Fruit fly (Drosophila melanogaster) whole organism, embryonic: ENCODE measurements around the gene CG2772.

ENCODE experiments used
- ATbp ChIP-seq: fragments of 200-800 bp; sonication (Bioruptor generic); optimal IDR thresholded peaks from 2 replicates; lab custom pipeline; 2017; ENCODE audit warnings: missing biosample characterization, mild to moderate bottlenecking, missing genetic modification characterization, missing genetic modification reagents
- Abd-B ChIP-seq: fragments of 200-800 bp; sonication (Bioruptor generic); optimal IDR thresholded peaks from 2 replicates; lab custom pipeline; 2018; ENCODE audit warnings: missing biosample characterization, mild to moderate bottlenecking, missing genetic modification characterization, moderate library complexity
- Atf-2 ChIP-seq: fragments of 200-800 bp; sonication (Bioruptor generic); optimal IDR thresholded peaks from 2 replicates; lab custom pipeline; 2016; ENCODE audit warnings: missing biosample characterization, missing genetic modification characterization
- Awh ChIP-seq: fragments of 200-800 bp; sonication (Bioruptor generic); IDR thresholded peaks from 2 replicates; pipeline ENCODE4, ENCODE4 v1.3.6; 2022; ENCODE audit warnings: missing biosample characterization, missing genetic modification characterization
- BtbVII ChIP-seq: fragments of 200-800 bp; sonication (Bioruptor generic); optimal IDR thresholded peaks from 3 replicates; lab custom pipeline; 2017; ENCODE audit warnings: missing biosample characterization, mild to moderate bottlenecking, missing genetic modification characterization
- CG11695 ChIP-seq: fragments of 200-800 bp; sonication (Bioruptor generic); IDR thresholded peaks from 3 replicates; pipeline ENCODE4 v1.3.6; 2022; ENCODE audit warnings: missing biosample characterization, missing genetic modification characterization
- CG12744 ChIP-seq: fragments of 200-800 bp; sonication (Bioruptor generic); optimal IDR thresholded peaks from 2 replicates; lab custom pipeline; 2016; ENCODE audit warnings: missing biosample characterization, missing genetic modification characterization
- CG17186 ChIP-seq: fragments of 200-800 bp; sonication (Bioruptor generic); optimal IDR thresholded peaks from 3 replicates; lab custom pipeline; 2017; ENCODE audit warnings: missing biosample characterization, missing genetic modification reagents, missing genetic modification characterization
- CG31441 ChIP-seq: fragments of 200-800 bp; sonication (Bioruptor generic); IDR thresholded peaks from 2 replicates; pipeline ENCODE4 v1.3.6; 2022; ENCODE audit warnings: missing biosample characterization, missing genetic modification characterization
- CG3163 ChIP-seq: fragments of 200-800 bp; sonication (Bioruptor generic); optimal IDR thresholded peaks from 3 replicates; lab custom pipeline; 2016; ENCODE audit warnings: missing biosample characterization, missing genetic modification characterization
- CG43689 ChIP-seq: fragments of 200-800 bp; sonication (Bioruptor generic); IDR thresholded peaks from 2 replicates; pipeline ENCODE4 v1.3.6; 2022; ENCODE audit warnings: missing biosample characterization, missing genetic modification characterization
- CG4707 ChIP-seq: fragments of 200-800 bp; sonication (Bioruptor generic); optimal IDR thresholded peaks from 2 replicates; lab custom pipeline; 2018; ENCODE audit warnings: missing biosample characterization, mild to moderate bottlenecking, missing genetic modification characterization, moderate library complexity
- CG4854 ChIP-seq: fragments of 200-800 bp; sonication (Bioruptor generic); optimal IDR thresholded peaks from 2 replicates; lab custom pipeline; 2016; ENCODE audit warnings: missing biosample characterization, missing genetic modification characterization, inconsistent platforms
- CG5245 ChIP-seq: fragments of 200-800 bp; sonication (Bioruptor generic); optimal IDR thresholded peaks from 3 replicates; lab custom pipeline; 2016; ENCODE audit warnings: missing biosample characterization, missing genetic modification characterization
- CG6254 ChIP-seq: fragments of 200-800 bp; sonication (Bioruptor generic); optimal IDR thresholded peaks from 3 replicates; lab custom pipeline; 2017; ENCODE audit warnings: mild to moderate bottlenecking, missing biosample characterization, missing genetic modification reagents, missing genetic modification characterization
- CG6854 ChIP-seq: fragments of 200-800 bp; sonication (Bioruptor generic); optimal IDR thresholded peaks from 3 replicates; lab custom pipeline; 2017; ENCODE audit warnings: missing biosample characterization, mild to moderate bottlenecking, missing genetic modification characterization
- CG7357 ChIP-seq: fragments of 200-800 bp; sonication (Bioruptor generic); IDR thresholded peaks from 3 replicates; pipeline ENCODE4 v1.3.6; 2022; ENCODE audit warnings: missing biosample characterization, missing genetic modification characterization
- CG9437 ChIP-seq: fragments of 200-800 bp; sonication (Bioruptor generic); optimal IDR thresholded peaks from 2 replicates; lab custom pipeline; 2018; ENCODE audit warnings: missing biosample characterization, mild to moderate bottlenecking, missing genetic modification characterization
- CG9727 ChIP-seq: fragments of 200-800 bp; sonication (Bioruptor generic); optimal IDR thresholded peaks from 3 replicates; lab custom pipeline; 2017; ENCODE audit warnings: missing biosample characterization, mild to moderate bottlenecking, missing genetic modification characterization
- Chrac-16 ChIP-seq: fragments of 200-800 bp; sonication (Bioruptor generic); optimal IDR thresholded peaks from 3 replicates; lab custom pipeline; 2016; ENCODE audit warnings: missing biosample characterization, missing genetic modification characterization
- Dref ChIP-seq: fragments of 200-800 bp; sonication (Bioruptor generic); IDR thresholded peaks from 2 replicates; pipeline ENCODE4 v1.3.6; 2022; ENCODE audit warnings: missing biosample characterization, missing genetic modification characterization
- ERR ChIP-seq: fragments of 200-800 bp; sonication (Bioruptor generic); optimal IDR thresholded peaks from 2 replicates; lab custom pipeline; 2016; ENCODE audit warnings: missing biosample characterization, missing genetic modification characterization
- Fer3 ChIP-seq: fragments of 200-800 bp; sonication (Bioruptor generic); optimal IDR thresholded peaks from 2 replicates; lab custom pipeline; 2018; ENCODE audit warnings: missing biosample characterization, mild to moderate bottlenecking, missing genetic modification characterization, moderate library complexity
- Hr51 ChIP-seq, 2 experiments: fragments of 200-800 bp; sonication (Bioruptor generic); optimal IDR thresholded peaks; 2 replicates in 1 of 2; 3 replicates in 1 of 2; lab custom pipeline; 2016 to 2018; ENCODE audit warnings: missing biosample characterization in 2 of 2, missing genetic modification characterization in 2 of 2, mild to moderate bottlenecking in 1 of 2, moderate library complexity in 1 of 2
- Hr78 ChIP-seq, 2 experiments: fragments of 200-800 bp in 1 of 2; fragments of >200 bp in 1 of 2; sonication (Bioruptor generic) in 1 of 2; optimal IDR thresholded peaks; 2 replicates each; lab custom pipeline; 2017 to 2019; ENCODE audit warnings: missing biosample characterization in 2 of 2, missing genetic modification characterization in 2 of 2, mild to moderate bottlenecking in 1 of 2, moderate library complexity in 1 of 2
- Lim3 ChIP-seq: fragments of 200-800 bp; sonication (Bioruptor generic); IDR thresholded peaks from 2 replicates; pipeline ENCODE4 v1.3.6; 2022; ENCODE audit warnings: missing biosample characterization, missing genetic modification characterization
- Neu2 ChIP-seq: fragments of 200-800 bp; sonication (Bioruptor generic); optimal IDR thresholded peaks from 3 replicates; lab custom pipeline; 2016; ENCODE audit warnings: missing biosample characterization, missing genetic modification characterization, borderline replicate concordance
- Six4 ChIP-seq: fragments of 200-800 bp; sonication (Bioruptor generic); optimal IDR thresholded peaks from 2 replicates; lab custom pipeline; 2016; ENCODE audit warnings: missing biosample characterization, missing genetic modification characterization
- Spps ChIP-seq: fragments of 200-800 bp; sonication (Bioruptor generic); optimal IDR thresholded peaks from 2 replicates; lab custom pipeline; 2018; ENCODE audit warnings: missing biosample characterization, mild to moderate bottlenecking, missing genetic modification characterization
- Ssrp ChIP-seq: fragments of 200-800 bp; sonication (Bioruptor generic); optimal IDR thresholded peaks from 2 replicates; lab custom pipeline; 2018; ENCODE audit warnings: missing biosample characterization, mild to moderate bottlenecking, missing genetic modification characterization, moderate library complexity
- TFAM ChIP-seq: fragments of 200-800 bp; sonication (Bioruptor generic); optimal IDR thresholded peaks from 2 replicates; lab custom pipeline; 2017; ENCODE audit warnings: missing biosample characterization, missing genetic modification characterization, inconsistent platforms
- Taf1 ChIP-seq: fragments of 200-800 bp; sonication (Bioruptor generic); IDR thresholded peaks from 2 replicates; pipeline ENCODE4 v1.3.6; 2022; ENCODE audit warnings: missing biosample characterization, missing genetic modification characterization
- chn ChIP-seq: fragments of 200-800 bp; sonication (Bioruptor generic); optimal IDR thresholded peaks from 2 replicates; lab custom pipeline; 2016; ENCODE audit warnings: missing biosample characterization, missing genetic modification characterization
- crc ChIP-seq: fragments of 200-800 bp; sonication (Bioruptor generic); optimal IDR thresholded peaks from 2 replicates; lab custom pipeline; 2016; ENCODE audit warnings: missing biosample characterization, missing genetic modification characterization
- dysf ChIP-seq: fragments of 200-800 bp; sonication (Bioruptor generic); IDR thresholded peaks from 3 replicates; pipeline ENCODE4 v1.3.6; 2022; ENCODE audit warnings: missing biosample characterization, missing genetic modification characterization
- emc ChIP-seq: fragments of 200-800 bp; sonication (Bioruptor generic); optimal IDR thresholded peaks from 2 replicates; lab custom pipeline; 2016; ENCODE audit warnings: missing biosample characterization, missing genetic modification characterization
- fu2 ChIP-seq: fragments of 200-800 bp; sonication (Bioruptor generic); optimal IDR thresholded peaks from 2 replicates; lab custom pipeline; 2016; ENCODE audit warnings: missing biosample characterization, missing genetic modification characterization
- gce ChIP-seq: fragments of 200-800 bp; sonication (Bioruptor generic); IDR thresholded peaks from 3 replicates; pipeline ENCODE4 v1.3.6; 2022; ENCODE audit warnings: missing biosample characterization, missing genetic modification characterization
- gem ChIP-seq: fragments of 200-800 bp; sonication (Bioruptor generic); optimal IDR thresholded peaks from 2 replicates; lab custom pipeline; 2019; ENCODE audit warnings: missing biosample characterization, mild to moderate bottlenecking, missing genetic modification characterization, moderate library complexity
- gro ChIP-seq: fragments of 200-800 bp; sonication (Bioruptor generic); optimal IDR thresholded peaks from 2 replicates; lab custom pipeline; 2016; ENCODE audit warnings: missing biosample characterization, missing genetic modification characterization
- hkb ChIP-seq, 2 experiments: fragments of 200-800 bp in 1 of 2; fragments of >200 bp in 1 of 2; sonication (Bioruptor generic) in 1 of 2; IDR thresholded peaks in 1 of 2; optimal IDR thresholded peaks in 1 of 2; 2 replicates each; pipeline versions ENCODE4 v1.3.6 to Lab custom; 2017 to 2022; ENCODE audit warnings: missing biosample characterization in 1 of 2, missing genetic modification characterization in 1 of 2
- kah ChIP-seq: fragments of 200-800 bp; sonication (Bioruptor generic); optimal IDR thresholded peaks from 2 replicates; lab custom pipeline; 2018; ENCODE audit warnings: missing biosample characterization, mild to moderate bottlenecking, missing genetic modification characterization
- lmd ChIP-seq: fragments of 200-800 bp; sonication (Bioruptor generic); IDR thresholded peaks from 2 replicates; pipeline ENCODE4 v1.3.6; 2022; ENCODE audit warnings: missing biosample characterization, missing genetic modification characterization
- nerfin-2 ChIP-seq: fragments of 200-800 bp; sonication (Bioruptor generic); IDR thresholded peaks from 2 replicates; pipeline ENCODE4 v1.3.6; 2022; ENCODE audit warnings: missing biosample characterization, missing genetic modification characterization; ENCODE audit not compliant: partially characterized antibody
- org-1 ChIP-seq: fragments of 200-800 bp; sonication (Bioruptor generic); optimal IDR thresholded peaks from 2 replicates; lab custom pipeline; 2017; ENCODE audit warnings: missing biosample characterization, missing genetic modification characterization
- shn ChIP-seq: fragments of 200-800 bp; sonication (Bioruptor generic); optimal IDR thresholded peaks from 3 replicates; lab custom pipeline; 2016; ENCODE audit warnings: missing biosample characterization, missing genetic modification characterization
- sima ChIP-seq: fragments of 200-800 bp; sonication (Bioruptor generic); optimal IDR thresholded peaks from 2 replicates; lab custom pipeline; 2016; ENCODE audit warnings: missing biosample characterization, missing genetic modification characterization
- toy ChIP-seq: fragments of 200-800 bp; sonication (Bioruptor generic); IDR thresholded peaks from 2 replicates; pipeline ENCODE4 v1.3.6; 2022; ENCODE audit warnings: missing biosample characterization, missing genetic modification characterization
- yki ChIP-seq: fragments of >200 bp; optimal IDR thresholded peaks from 3 replicates; lab custom pipeline; 2018
- z ChIP-seq: fragments of 200-800 bp; sonication (Bioruptor generic); IDR thresholded peaks from 3 replicates; pipeline ENCODE4 v1.3.6; 2022; ENCODE audit warnings: missing biosample characterization, missing genetic modification characterization
- zen ChIP-seq: fragments of 200-800 bp; sonication (Bioruptor generic); optimal IDR thresholded peaks from 3 replicates; lab custom pipeline; 2018; ENCODE audit warnings: missing biosample characterization, mild to moderate bottlenecking, missing genetic modification characterization, moderate library complexity

The CG2772 gene

dm6 chr2L:3444789-3445188 lies 1.0 kb upstream of the CG2772 start (continued):
- TF ChIP-seq Abd-B (peak; percentile 18), BtbVII (GFP tag; lab: Kevin White, UChicago) (no peak), toy (GFP tag; lab: Robert Waterston, UW) (0 out of 2 replicates have a peak, but pooled peaks have one; percentile 48), CG4854 (GFP tag; lab: Kevin White, UChicago) (no peak), CG6254 (GFP tag; lab: Kevin White, UChicago) (no peak), hkb (optimal IDR thresholded peaks at IDR 0.05; lab: Kevin White, UChicago) (no peak), hkb (GFP tag; IDR thresholded peaks at IDR 0.05; lab: Robert Waterston, UW) (peak; percentile 63), CG5245 (GFP tag; lab: Kevin White, UChicago) (peak; percentile 46), TFAM (GFP tag; lab: Kevin White, UChicago) (no peak), CG9437 (GFP tag; lab: Kevin White, UChicago) (peak; percentile 18), Awh (GFP tag; lab: Robert Waterston, UW) (0 out of 2 replicates have a peak, but pooled peaks have one; percentile 21), Hr78 (GFP tag; optimal IDR thresholded peaks at IDR 0.05; lab: Kevin White, UChicago) (no peak), fu2 (peak; percentile 17), ERR (GFP tag; lab: Kevin White, UChicago) (peak; percentile 22), kah (GFP tag; lab: Kevin White, UChicago) (no peak), ATbp (GFP tag; lab: Kevin White, UChicago) (no peak), Lim3 (no peak), CG6854 (GFP tag; lab: Kevin White, UChicago) (no peak), gro (no peak), CG31441 (GFP tag; lab: Robert Waterston, UW) (0 out of 2 replicates have a peak, but pooled peaks have one; percentile 23), Chrac-16 (GFP tag; lab: Kevin White, UChicago) (peak; percentile 14), Dref (GFP tag; lab: Robert Waterston, UW) (no peak), CG12744 (GFP tag; lab: Kevin White, UChicago) (no peak), CG3163 (GFP tag; lab: Kevin White, UChicago) (peak; percentile 2), z (GFP tag; lab: Robert Waterston, UW) (no peak), yki (lab: Kevin White, UChicago) (no peak), Six4 (peak; percentile 25), sima (GFP tag; lab: Kevin White, UChicago) (no peak), gce (GFP tag; lab: Robert Waterston, UW) (peak; percentile 39; the same call in 2 of the 3 replicates), Ssrp (tag; lab: Kevin White, UChicago) (peak; percentile 26), dysf (GFP tag; lab: Robert Waterston, UW) (peak; percentile 66; the same call in 2 of the 3 replicates), nerfin-2 (GFP tag; lab: Robert Waterston, UW) (no peak), CG43689 (no peak), crc (no peak), shn (GFP tag; lab: Kevin White, UChicago) (peak; percentile 12), Spps (tag; lab: Kevin White, UChicago) (no peak), chn (GFP tag; lab: Kevin White, UChicago) (peak; percentile 42), CG17186 (no peak), Taf1 (GFP tag; lab: Robert Waterston, UW) (no peak), zen (peak; percentile 56), CG4707 (GFP tag; lab: Kevin White, UChicago) (no peak), gem (tag; lab: Kevin White, UChicago) (no peak), Atf-2 (GFP tag; lab: Kevin White, UChicago) (peak; percentile 19), CG11695 (0 out of 3 replicates have a peak, but pooled peaks have one; percentile 33), CG9727 (GFP tag; lab: Kevin White, UChicago) (peak; percentile 32), Neu2 (GFP tag; lab: Kevin White, UChicago) (no peak), CG7357 (GFP tag; lab: Robert Waterston, UW) (no peak), Hr51 (GFP tag; optimal IDR thresholded peaks at IDR 0.05; lab: Kevin White, UChicago) (peak in 1 of 2 experiments; percentile 6), emc (GFP tag; lab: Kevin White, UChicago) (no peak), org-1 (GFP tag; lab: Kevin White, UChicago) (peak; percentile 16), Fer3 (tag; lab: Kevin White, UChicago) (peak; percentile 18), lmd (GFP tag; lab: Robert Waterston, UW) (peak; percentile 58; the same call in 1 of the 2 replicates)
